Worm (Caenorhabditis elegans): ENCODE results near the gene F49E12.10.

The F49E12.10 gene

ce11 chrII:8435005-8435404 lies 44.2 kb downstream of the F49E12.10 start, which contains the start of gene acp-4:
acp-4 (minus strand) TSS chrII:8435105.
- TF ChIP-seq hlh-26 (GFP tag; conservative IDR thresholded peaks at IDR 0.05), result no peak
- no peak for TF ChIP-seq F49E8.2 (tag; optimal IDR thresholded peaks at IDR 0.05; ENCODE audit: insufficient read depth)
- TF ChIP-seq lsy-27 (tag; optimal IDR thresholded peaks at IDR 0.05; ENCODE audit: borderline replicate concordance, insufficient read depth), result no peak
- TF ChIP-seq nfya-1 (tag; optimal IDR thresholded peaks at IDR 0.05; ENCODE audit: borderline replicate concordance, insufficient read depth), result no peak
- no peak for TF ChIP-seq nfyb-1 (GFP tag; IDR thresholded peaks at IDR 0.05)
- TF ChIP-seq die-1 (tag; optimal IDR thresholded peaks at IDR 0.05), result no peak
- no peak for TF ChIP-seq Y53G8AR.9 (GFP tag; conservative IDR thresholded peaks at IDR 0.05)
- no peak for TF ChIP-seq F55B11.4 (tag; optimal IDR thresholded peaks at IDR 0.05; ENCODE audit: borderline replicate concordance, insufficient read depth)
- no peak for TF ChIP-seq F33H1.4 (GFP tag; IDR thresholded peaks at IDR 0.05)
- no peak for TF ChIP-seq mxl-1 (tag; optimal IDR thresholded peaks at IDR 0.05)
- TF ChIP-seq lag-1 (GFP tag; IDR thresholded peaks at IDR 0.05), result no peak
- no peak for TF ChIP-seq ztf-18 (tag; optimal IDR thresholded peaks at IDR 0.05)
- TF ChIP-seq C17E4.6 (GFP tag; IDR thresholded peaks at IDR 0.05), result no peak
- no peak for TF ChIP-seq mcd-1 (GFP tag; IDR thresholded peaks at IDR 0.05)
- no peak for TF ChIP-seq xnd-1 (tag; optimal IDR thresholded peaks at IDR 0.05)
- TF ChIP-seq dpff-1 (tag; optimal IDR thresholded peaks at IDR 0.05), result no peak
- TF ChIP-seq pbrm-1 (GFP tag; IDR thresholded peaks at IDR 0.05), result no peak

ce11 chrII:8437035-8437434 lies 46.2 kb downstream of the F49E12.10 start, which contains the start of gene acp-3:
acp-3 (minus strand) TSS chrII:8437135.
- TF ChIP-seq mes-4 (tag; optimal IDR thresholded peaks at IDR 0.05) (no peak), D2030.7 (GFP tag; IDR thresholded peaks at IDR 0.05) (no peak), T07F8.4 (tag; optimal IDR thresholded peaks at IDR 0.05) (no peak), rpc-1 (optimal IDR thresholded peaks at IDR 0.05) (no peak), rpc-1 (tag; optimal IDR thresholded peaks at IDR 0.05) (no peak), hmg-1.2 (GFP tag; IDR thresholded peaks at IDR 0.05) (no peak), akir-1 (GFP tag; optimal IDR thresholded peaks at IDR 0.05) (no peak), snpc-1.1 (tag; optimal IDR thresholded peaks at IDR 0.05; ENCODE audit: insufficient read depth) (no peak), chd-7 (tag; optimal IDR thresholded peaks at IDR 0.05) (no peak), fkh-3 (tag; optimal IDR thresholded peaks at IDR 0.05) (no peak), ceh-27 (GFP tag; optimal IDR thresholded peaks at IDR 0.05) (no peak), ceh-100 (GFP tag; IDR thresholded peaks at IDR 0.05) (no peak), ztf-25 (GFP tag; IDR thresholded peaks at IDR 0.05) (no peak), rec-8 (tag; optimal IDR thresholded peaks at IDR 0.05) (no peak), hlh-26 (GFP tag; conservative IDR thresholded peaks at IDR 0.05) (no peak), hrde-1 (tag; optimal IDR thresholded peaks at IDR 0.05; ENCODE audit: borderline replicate concordance) (no peak), dpff-1 (tag; optimal IDR thresholded peaks at IDR 0.05) (no peak), nfya-2 (GFP tag; IDR thresholded peaks at IDR 0.05) (no peak)

- TF ChIP-seq sea-2 (GFP tag; IDR thresholded peaks at IDR 0.05) (no peak), nhr-90 (tag; optimal IDR thresholded peaks at IDR 0.05) (no peak), zim-3 (tag; optimal IDR thresholded peaks at IDR 0.05) (no peak), chd-7 (tag; optimal IDR thresholded peaks at IDR 0.05) (no peak), C17E4.6 (GFP tag; IDR thresholded peaks at IDR 0.05) (no peak)
These were observed 48.0 kb downstream of the F49E12.10 start, which contains the start of gene lips-10 for ce11 chrII:8438791-8439287. lips-10 (plus strand) TSS chrII:8439168.

All from whole organism, young adult.